Fruit fly (Drosophila melanogaster) whole organism, prepupa: Measurements from ENCODE around the gene Nf-YA.
A peak's percentile ranks its signal among the peaks of the same experiment; 100 is the strongest.

Source experiments
- Blimp-1 ChIP-seq: fragments of 200-800 bp; sonication (Bioruptor generic); optimal IDR thresholded peaks from 3 replicates; lab custom pipeline; 2017; ENCODE audit warnings: missing biosample characterization, missing genetic modification characterization, mild to moderate bottlenecking, moderate library complexity, missing genetic modification reagents
- CG11762 ChIP-seq: fragments of 200-800 bp; sonication (Bioruptor generic); optimal IDR thresholded peaks from 3 replicates; lab custom pipeline; 2016; ENCODE audit warnings: missing biosample characterization, missing genetic modification characterization; ENCODE audit not compliant: insufficient read depth
- CG15336 ChIP-seq: fragments of 200-800 bp; sonication (Bioruptor generic); IDR thresholded peaks from 2 replicates; pipeline ENCODE4 v1.3.6; 2022; ENCODE audit warnings: missing biosample characterization, missing genetic modification characterization
- CG1621 ChIP-seq: fragments of 200-800 bp; sonication (Bioruptor generic); optimal IDR thresholded peaks from 3 replicates; lab custom pipeline; 2018; ENCODE audit warnings: missing biosample characterization, mild to moderate bottlenecking, missing genetic modification characterization
- CG3032 ChIP-seq: fragments of 200-800 bp; optimal IDR thresholded peaks from 2 replicates; lab custom pipeline; 2019; ENCODE audit warnings: missing biosample characterization, mild to moderate bottlenecking, missing genetic modification characterization, moderate library complexity
- CG31627 ChIP-seq: fragments of 200-800 bp; sonication (Bioruptor generic); optimal IDR thresholded peaks from 3 replicates; lab custom pipeline; 2016; ENCODE audit warnings: missing biosample characterization, missing genetic modification characterization
- CG34406 ChIP-seq: fragments of 200-800 bp; sonication (Bioruptor generic); optimal IDR thresholded peaks from 3 replicates; lab custom pipeline; 2016; ENCODE audit warnings: missing biosample characterization, missing genetic modification characterization
- CG6163 ChIP-seq: fragments of 200-800 bp; sonication (Bioruptor generic); IDR thresholded peaks from 3 replicates; pipeline ENCODE4 v1.3.6; 2022; ENCODE audit warnings: missing biosample characterization, missing genetic modification characterization
- CG6276 ChIP-seq: fragments of 200-800 bp; sonication (Bioruptor generic); optimal IDR thresholded peaks from 2 replicates; lab custom pipeline; 2017; ENCODE audit warnings: missing biosample characterization, mild to moderate bottlenecking, missing genetic modification characterization
- CG6808 ChIP-seq: fragments of 200-800 bp; sonication (Bioruptor generic); optimal IDR thresholded peaks from 3 replicates; lab custom pipeline; 2017; ENCODE audit warnings: missing biosample characterization, missing genetic modification characterization, mild to moderate bottlenecking, moderate library complexity, missing genetic modification reagents
- CG6854 ChIP-seq: fragments of 200-800 bp; sonication (Bioruptor generic); optimal IDR thresholded peaks from 2 replicates; lab custom pipeline; 2017; ENCODE audit warnings: missing biosample characterization, mild to moderate bottlenecking, missing genetic modification characterization
- CG7368 ChIP-seq: fragments of 200-800 bp; sonication (Bioruptor generic); optimal IDR thresholded peaks from 3 replicates; lab custom pipeline; 2016; ENCODE audit warnings: missing biosample characterization, missing genetic modification characterization
- CG8119 ChIP-seq: fragments of 200-800 bp; sonication (Bioruptor generic); IDR thresholded peaks from 3 replicates; pipeline ENCODE4 v1.3.6; 2022; ENCODE audit warnings: missing biosample characterization, missing genetic modification characterization
- CG8632 ChIP-seq: fragments of 200-800 bp; sonication (Bioruptor generic); optimal IDR thresholded peaks from 3 replicates; lab custom pipeline; 2016; ENCODE audit warnings: missing biosample characterization, missing genetic modification characterization
- CG9139 ChIP-seq: fragments of 200-800 bp; sonication (Bioruptor generic); optimal IDR thresholded peaks from 3 replicates; lab custom pipeline; 2017; ENCODE audit warnings: missing biosample characterization, mild to moderate bottlenecking, missing genetic modification characterization
- Eip75B ChIP-seq: fragments of 200-800 bp; sonication (Bioruptor generic); optimal IDR thresholded peaks from 3 replicates; lab custom pipeline; 2016; ENCODE audit warnings: missing biosample characterization, missing genetic modification characterization
- Eip78C ChIP-seq: fragments of 200-800 bp; sonication (Bioruptor generic); peaks from one replicate; lab custom pipeline; 2016; ENCODE audit warnings: missing biosample characterization, missing genetic modification characterization
- Eip93F ChIP-seq: fragments of 200-800 bp; sonication (Bioruptor generic); optimal IDR thresholded peaks from 2 replicates; lab custom pipeline; 2016; ENCODE audit warnings: missing biosample characterization, mild to moderate bottlenecking, missing genetic modification characterization
- Ets21C ChIP-seq: fragments of 200-800 bp; sonication (Bioruptor generic); optimal IDR thresholded peaks from 3 replicates; lab custom pipeline; 2016; ENCODE audit warnings: missing biosample characterization, missing genetic modification characterization
- Ets96B ChIP-seq: fragments of 200-800 bp; optimal IDR thresholded peaks from 2 replicates; lab custom pipeline; 2019; ENCODE audit warnings: missing biosample characterization, mild to moderate bottlenecking, missing genetic modification characterization, moderate library complexity
- Hr38 ChIP-seq: sonication (Bioruptor generic); optimal IDR thresholded peaks from 2 replicates; lab custom pipeline; 2016; ENCODE audit warnings: missing biosample characterization, missing genetic modification characterization
- Hr39 ChIP-seq: fragments of 200-800 bp; sonication (Bioruptor generic); optimal IDR thresholded peaks from 2 replicates; lab custom pipeline; 2016; ENCODE audit warnings: missing biosample characterization, missing genetic modification characterization
- Hr4 ChIP-seq: fragments of 200-800 bp; sonication (Bioruptor generic); optimal IDR thresholded peaks from 3 replicates; lab custom pipeline; 2016; ENCODE audit warnings: missing biosample characterization, missing genetic modification characterization
- Lpt ChIP-seq: fragments of 200-800 bp; sonication (Bioruptor generic); optimal IDR thresholded peaks from 3 replicates; lab custom pipeline; 2016; ENCODE audit warnings: missing biosample characterization, missing genetic modification characterization
- Met ChIP-seq: fragments of 200-800 bp; sonication (Bioruptor generic); optimal IDR thresholded peaks from 3 replicates; lab custom pipeline; 2016; ENCODE audit warnings: missing biosample characterization, missing genetic modification characterization
- OdsH ChIP-seq: fragments of 200-800 bp; sonication (Bioruptor generic); optimal IDR thresholded peaks from 3 replicates; lab custom pipeline; 2016; ENCODE audit warnings: missing biosample characterization, missing genetic modification characterization
- Smox ChIP-seq: fragments of 200-800 bp; sonication (Bioruptor generic); optimal IDR thresholded peaks from 3 replicates; lab custom pipeline; 2016; ENCODE audit warnings: missing biosample characterization, missing genetic modification characterization
- Sox15 ChIP-seq: fragments of 200-800 bp; sonication (Bioruptor generic); optimal IDR thresholded peaks from 3 replicates; lab custom pipeline; 2016; ENCODE audit warnings: missing biosample characterization, missing genetic modification characterization
- dsx ChIP-seq: fragments of 200-800 bp; optimal IDR thresholded peaks from 3 replicates; lab custom pipeline; 2019; ENCODE audit warnings: missing biosample characterization, mild to moderate bottlenecking, missing genetic modification characterization, moderate library complexity; ENCODE audit not compliant: poor library complexity, severe bottlenecking
- fd85E ChIP-seq: fragments of 200-800 bp; sonication (Bioruptor generic); optimal IDR thresholded peaks from 3 replicates; lab custom pipeline; 2016; ENCODE audit warnings: missing biosample characterization, missing genetic modification characterization
- lz ChIP-seq: fragments of 200-800 bp; sonication (Bioruptor generic); optimal IDR thresholded peaks from 3 replicates; lab custom pipeline; 2016; ENCODE audit warnings: missing biosample characterization, missing genetic modification characterization
- net ChIP-seq: fragments of 200-800 bp; sonication (Bioruptor generic); optimal IDR thresholded peaks from 3 replicates; lab custom pipeline; 2016; ENCODE audit warnings: missing biosample characterization, missing genetic modification characterization
- spab ChIP-seq: fragments of 200-800 bp; sonication (Bioruptor generic); optimal IDR thresholded peaks from 2 replicates; lab custom pipeline; 2017; ENCODE audit warnings: missing biosample characterization, mild to moderate bottlenecking, missing genetic modification characterization, missing genetic modification reagents
- svp ChIP-seq: fragments of 200-800 bp; sonication (Bioruptor generic); peaks from one replicate; lab custom pipeline; 2016; ENCODE audit warnings: missing biosample characterization, missing genetic modification characterization
- vri ChIP-seq: fragments of 200-800 bp; sonication (Bioruptor generic); optimal IDR thresholded peaks from 3 replicates; lab custom pipeline; 2016; ENCODE audit warnings: missing biosample characterization, mild to moderate bottlenecking, missing genetic modification characterization

Nf-YA gene

DNA sequence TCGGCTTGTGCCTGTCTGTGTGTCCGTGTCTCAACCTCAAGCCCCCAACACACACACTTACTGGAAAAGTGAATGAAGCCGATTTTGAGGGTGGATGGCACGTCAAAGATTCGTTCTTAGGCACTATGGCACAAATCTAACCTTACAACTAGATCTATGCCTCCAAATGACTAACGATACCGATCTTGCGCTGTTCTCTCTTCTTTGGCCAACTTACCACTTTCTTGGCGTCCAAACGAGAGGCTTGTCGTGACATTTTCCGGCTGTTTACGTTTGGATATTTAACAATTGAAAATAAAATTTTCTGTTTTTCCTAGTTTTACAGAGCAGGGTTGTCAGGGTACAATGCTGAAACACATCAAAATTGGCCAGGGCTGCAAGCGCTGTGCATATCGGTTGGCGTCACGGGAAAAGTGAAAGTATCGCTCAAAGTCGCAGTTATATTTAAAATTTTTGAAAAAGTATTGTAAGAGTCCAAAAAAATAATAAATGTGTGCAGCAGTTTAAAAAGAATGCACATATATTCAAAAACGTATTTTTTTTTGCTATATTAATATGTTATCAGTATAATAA is at the start of gene Nf-YA, which contains the start of gene Bet3 (continued):
- TF ChIP-seq CG9139 (GFP tag; lab: Kevin White, UChicago) (no peak), CG31627 (GFP tag; lab: Kevin White, UChicago) (peak; percentile 44), CG6163 (GFP tag; lab: Robert Waterston, UW) (no peak), vri (GFP tag; lab: Kevin White, UChicago) (no peak), Ets96B (tag; lab: Kevin White, UChicago) (no peak), CG1621 (tag; lab: Kevin White, UChicago) (no peak), Met (GFP tag; lab: Kevin White, UChicago) (peak; percentile 17), CG11762 (GFP tag; lab: Kevin White, UChicago) (no peak)

DNA sequence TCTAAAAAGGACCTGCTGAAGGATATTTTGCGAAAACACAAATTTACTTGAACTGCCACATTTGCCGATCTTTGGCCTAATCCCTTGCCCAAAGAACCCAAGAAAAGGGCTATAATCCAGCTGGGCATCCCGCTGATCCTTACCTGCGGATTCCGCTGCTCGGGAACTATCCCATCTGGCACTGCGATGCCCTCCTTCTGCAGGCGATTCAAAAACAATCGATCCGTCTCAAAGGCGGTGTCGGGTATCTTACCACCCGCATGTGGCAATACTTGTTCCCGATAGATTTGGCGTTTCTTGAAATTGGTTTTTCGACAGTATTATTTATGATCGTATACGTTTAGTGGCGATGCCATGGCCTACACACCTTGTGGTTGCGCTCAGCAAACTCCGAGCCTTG is 49.3 kb upstream of the Nf-YA start:
- no peak for TF ChIP-seq CG6808 (GFP tag; lab: Kevin White, UChicago)
- no peak for TF ChIP-seq CG3032
- no peak for TF ChIP-seq Smox
- no peak for TF ChIP-seq Sox15 (GFP tag; lab: Kevin White, UChicago)
- no peak for TF ChIP-seq Eip78C (GFP tag; lab: Kevin White, UChicago)
- no peak for TF ChIP-seq spab
- no peak for TF ChIP-seq CG6854 (GFP tag; lab: Kevin White, UChicago)
- TF ChIP-seq Lpt (GFP tag; lab: Kevin White, UChicago), result no peak
- TF ChIP-seq Hr38 (GFP tag; lab: Kevin White, UChicago), result no peak
- no peak for TF ChIP-seq Ets21C (GFP tag; lab: Kevin White, UChicago)
- TF ChIP-seq CG8632 (GFP tag; lab: Kevin White, UChicago), result no peak
- TF ChIP-seq net (GFP tag; lab: Kevin White, UChicago), result no peak
- no peak for TF ChIP-seq CG6276 (GFP tag; lab: Kevin White, UChicago)
- no peak for TF ChIP-seq OdsH
- no peak for TF ChIP-seq dsx (GFP tag; lab: Kevin White, UChicago)
- no peak for TF ChIP-seq Eip93F (GFP tag; lab: Kevin White, UChicago)
- TF ChIP-seq Blimp-1 (GFP tag; lab: Kevin White, UChicago), result no peak

DNA sequence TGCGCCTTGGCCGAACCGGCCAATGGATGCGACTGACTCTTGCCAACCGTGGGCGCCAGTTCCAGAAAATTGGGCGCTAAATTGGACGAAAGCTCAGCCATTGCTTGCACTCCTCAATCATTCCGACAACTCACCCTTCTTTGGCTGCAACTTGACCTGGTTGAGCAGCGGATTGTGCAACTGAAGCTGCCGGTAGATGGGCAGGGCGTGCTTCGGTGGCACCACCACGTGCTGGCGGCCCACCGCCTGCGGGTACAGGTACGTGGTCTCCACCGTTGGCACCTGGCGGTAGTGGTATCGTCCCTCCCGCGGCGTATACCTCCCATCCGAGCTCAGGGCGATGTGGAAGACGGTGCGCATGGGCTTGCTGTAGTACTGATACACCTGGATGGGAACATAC is 48.4 kb upstream of the Nf-YA start:
- TF ChIP-seq CG7368 (GFP tag; lab: Kevin White, UChicago) (no peak), OdsH (no peak)

DNA sequence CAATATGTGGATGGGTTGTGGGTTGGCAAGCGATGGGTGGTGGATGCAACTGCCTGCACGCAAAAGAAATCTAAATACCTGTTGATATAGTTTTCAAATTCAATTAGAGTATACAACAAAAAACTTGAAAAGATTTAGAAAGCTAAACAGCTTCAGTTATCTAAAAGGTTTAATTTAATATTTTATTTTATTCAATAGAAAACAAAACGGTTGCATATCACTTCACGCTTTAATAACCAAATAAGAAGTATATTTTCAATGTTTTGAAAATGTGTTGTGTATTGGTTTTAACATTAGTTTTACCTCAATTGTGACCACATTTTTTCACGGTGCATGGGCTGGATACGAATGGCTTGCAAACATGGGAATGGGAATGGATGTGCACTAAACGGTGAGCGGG is 47.6 kb upstream of the Nf-YA start:
- TF ChIP-seq svp (GFP tag; lab: Kevin White, UChicago) (no peak), Hr4 (peak; percentile 58), Hr39 (GFP tag; lab: Kevin White, UChicago) (no peak), Eip75B (GFP tag; lab: Kevin White, UChicago) (no peak), CG6163 (GFP tag; lab: Robert Waterston, UW) (no peak), Lpt (GFP tag; lab: Kevin White, UChicago) (peak; percentile 28), Blimp-1 (GFP tag; lab: Kevin White, UChicago) (no peak), fd85E (GFP tag; lab: Kevin White, UChicago) (no peak), Met (GFP tag; lab: Kevin White, UChicago) (no peak), lz (GFP tag; lab: Kevin White, UChicago) (no peak), Hr38 (GFP tag; lab: Kevin White, UChicago) (no peak), CG34406 (GFP tag; lab: Kevin White, UChicago) (no peak), CG8119 (GFP tag; lab: Robert Waterston, UW) (peak; percentile 60; the same call in 2 of the 3 replicates), Eip78C (GFP tag; lab: Kevin White, UChicago) (peak; percentile 70), CG15336 (peak; percentile 47; the same call in 1 of the 2 replicates)
